Worm (Caenorhabditis elegans) whole organism, L3 larva: ENCODE data around the gene srxa-10.

Experiments used
- elt-1 ChIP-seq: fragments of 150-350 bp; optimal IDR thresholded peaks from 2 replicates; lab custom pipeline; 2014; ENCODE audit warnings: missing biosample characterization, missing genetic modification characterization
- fkh-10 ChIP-seq: sonication (generic microtip); optimal IDR thresholded peaks from 2 replicates; lab custom pipeline; 2017; ENCODE audit warnings: missing biosample characterization, missing genetic modification reagents, missing genetic modification characterization
- nhr-11 ChIP-seq: fragments of 150-350 bp; optimal IDR thresholded peaks from 2 replicates; lab custom pipeline; 2014; ENCODE audit warnings: missing biosample characterization, missing genetic modification characterization
- skn-1 ChIP-seq: fragments of 150-350 bp; optimal IDR thresholded peaks from 2 replicates; lab custom pipeline; 2014; ENCODE audit warnings: missing biosample characterization, missing genetic modification characterization
- zag-1 ChIP-seq: fragments of 150-350 bp; optimal IDR thresholded peaks from 2 replicates; lab custom pipeline; 2014; ENCODE audit warnings: missing biosample characterization, missing genetic modification characterization

- no peak for TF ChIP-seq elt-1 (tag; lab: Kevin White, UChicago)
- no peak for TF ChIP-seq nhr-11
- no peak for TF ChIP-seq zag-1
- TF ChIP-seq fkh-10 (GFP tag; lab: Kevin White, UChicago): no peak
- TF ChIP-seq skn-1 (tag; lab: Kevin White, UChicago): no peak
Observed at ce11 chrIII:9768023-9768422, 28.3 kb downstream of the srxa-10 start.
